Worm (Caenorhabditis elegans) whole organism, young adult: Measurements from ENCODE around the gene daf-5.

Source experiments
- F52B5.7 ChIP-seq: sonication (generic microtip); optimal IDR thresholded peaks from 2 replicates; lab custom pipeline; 2016; ENCODE audit warnings: mild to moderate bottlenecking, missing genetic modification characterization, missing compliant biosample characterization
- madf-8 ChIP-seq: fragments of 200-800 bp; sonication (Bioruptor generic); conservative IDR thresholded peaks from 2 replicates; pipeline ENCODE4 v1.3.6; 2022; ENCODE audit warnings: missing genetic modification reagents, missing genetic modification characterization, missing compliant biosample characterization
- rcor-1 ChIP-seq: fragments of 200-800 bp; sonication (Bioruptor generic); IDR thresholded peaks from 2 replicates; pipeline ENCODE4 v1.3.6; 2022; ENCODE audit warnings: missing genetic modification reagents, missing genetic modification characterization, missing compliant biosample characterization

DNA sequence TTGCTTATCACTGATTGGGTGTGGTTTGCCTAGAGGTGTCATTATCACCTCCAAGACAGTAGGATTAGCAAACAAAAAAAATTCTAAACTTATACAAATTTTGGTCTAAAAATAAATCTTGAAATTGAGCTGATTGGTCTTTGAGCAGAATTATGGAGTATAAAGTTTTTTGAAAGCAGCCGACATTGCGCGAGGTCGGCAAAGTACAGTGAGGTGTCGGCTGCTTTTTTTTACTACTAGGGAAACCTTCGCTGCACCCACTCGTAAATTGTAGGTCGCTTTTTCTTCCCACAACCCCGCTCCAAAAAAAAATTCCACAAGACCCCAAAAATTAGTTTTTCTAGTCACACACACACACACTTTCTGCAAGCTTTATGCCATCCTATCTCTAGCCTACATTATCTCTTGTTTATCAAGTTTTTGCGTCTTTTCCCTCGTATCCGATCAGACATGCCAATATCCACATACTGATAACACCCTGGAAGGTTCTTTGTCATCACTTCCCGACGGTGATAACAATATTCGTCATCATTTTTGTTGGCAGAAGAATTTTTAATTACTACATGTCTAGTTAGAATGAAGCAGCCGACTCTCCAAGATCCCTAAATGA is 48.2 kb downstream of the daf-5 start:
- no peak for TF ChIP-seq madf-8
- no peak for TF ChIP-seq rcor-1 (GFP tag; lab: Robert Waterston, UW)
- no peak for TF ChIP-seq F52B5.7 (tag; lab: Kevin White, UChicago)
